Fruit fly (Drosophila melanogaster) Kc167 (cell line): ENCODE measurements around the gene b6.

Experiments used
- Myc ChIP-seq: fragments of >200 bp; optimal IDR thresholded peaks from 2 replicates; lab custom pipeline; 2017; ENCODE audit warnings: missing external identifiers
- Sin3A ChIP-seq: fragments of >200 bp; optimal IDR thresholded peaks from 2 replicates; lab custom pipeline; 2018; ENCODE audit warnings: missing external identifiers
- h ChIP-seq: fragments of >200 bp; optimal IDR thresholded peaks from 3 replicates; lab custom pipeline; 2018; ENCODE audit warnings: missing external identifiers
- insv ChIP-seq: fragments of >200 bp; optimal IDR thresholded peaks from 3 replicates; lab custom pipeline; 2018; ENCODE audit warnings: missing external identifiers
- psq ChIP-seq: fragments of >200 bp; optimal IDR thresholded peaks from 2 replicates; lab custom pipeline; 2017; ENCODE audit warnings: missing external identifiers
- ttk ChIP-seq: sonication (Bioruptor generic); optimal IDR thresholded peaks from 2 replicates; lab custom pipeline; 2017; ENCODE audit warnings: missing external identifiers

- no peak for TF ChIP-seq Sin3A
- no peak for TF ChIP-seq insv (lab: Kevin White, UChicago)
- no peak for TF ChIP-seq psq (lab: Kevin White, UChicago)
- no peak for TF ChIP-seq h (lab: Kevin White, UChicago)
- TF ChIP-seq Myc (lab: Kevin White, UChicago), result no peak
- TF ChIP-seq ttk (lab: Kevin White, UChicago), result no peak
Measured at dm6 chrX:1710082-1710481, 23.7 kb downstream of the b6 start, which contains the start of gene CG3795.
